Worm (Caenorhabditis elegans): ENCODE results near the gene Y51B9A.8.

The Y51B9A.8 gene

DNA sequence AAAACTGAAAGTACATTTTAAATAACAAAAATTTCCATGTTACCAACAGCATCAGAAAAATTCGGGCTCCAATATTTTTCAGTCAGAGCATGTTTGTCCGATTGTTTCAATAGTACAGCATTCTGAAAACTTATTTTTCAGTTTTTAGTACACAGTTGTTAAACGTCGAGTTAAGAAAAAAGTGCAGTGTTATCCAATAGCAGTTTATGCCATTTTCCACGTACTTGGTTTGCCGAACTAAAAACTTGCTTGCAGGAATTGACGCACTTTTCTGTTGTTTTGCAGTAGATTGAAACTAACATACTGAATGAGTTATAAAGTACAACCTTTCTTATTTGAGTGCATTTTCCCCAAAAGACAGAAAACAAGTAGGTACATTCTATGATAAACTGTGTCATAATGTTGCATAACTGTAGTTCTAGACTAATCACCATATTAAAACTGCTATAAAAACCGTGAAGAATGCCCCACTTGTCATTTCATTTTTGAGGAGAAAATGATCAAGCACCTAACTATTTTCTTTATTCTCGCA is at the start of gene Y51B9A.8, which contains the start of gene Y51B9A.14:
Y51B9A.8 (plus strand) TSS at position 482 of the 532 bp plus-strand sequence.
Y51B9A.14 (minus strand) TSS at position 101 of the 532 bp plus-strand sequence.
- TF ChIP-seq dao-5 (tag; optimal IDR thresholded peaks at IDR 0.05) (no peak), him-1 (tag; optimal IDR thresholded peaks at IDR 0.05) (no peak), W03F9.2 (tag; optimal IDR thresholded peaks at IDR 0.05) (no peak)

DNA sequence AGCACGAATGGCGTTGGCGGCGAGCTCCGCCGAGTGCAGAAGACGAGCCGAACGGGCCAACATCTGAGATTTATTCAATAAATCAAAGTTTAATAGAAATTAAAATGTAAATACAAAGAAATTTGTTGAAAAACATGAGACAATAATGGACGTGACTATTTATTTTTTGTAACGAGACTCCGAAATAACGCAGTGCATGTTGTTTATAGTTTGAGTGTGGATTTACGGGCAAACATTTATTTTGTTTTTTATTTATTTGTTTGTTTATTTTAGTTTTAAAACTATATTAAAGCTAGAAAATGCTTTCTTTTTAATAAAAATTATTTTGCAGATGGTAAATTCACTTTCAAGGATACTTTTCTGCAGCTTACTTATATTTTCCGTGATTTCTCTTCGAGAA is 46.0 kb upstream of the Y51B9A.8 start, which contains the start of the genes sdhb-1 and cup-15:
sdhb-1 (minus strand) TSS at position 63 of the 400 bp plus-strand sequence.
cup-15 (plus strand) TSS at position 332 of the 400 bp plus-strand sequence.
- TF ChIP-seq him-1 (tag; optimal IDR thresholded peaks at IDR 0.05) (no peak), dao-5 (tag; optimal IDR thresholded peaks at IDR 0.05) (no peak), W03F9.2 (tag; optimal IDR thresholded peaks at IDR 0.05) (no peak)

DNA sequence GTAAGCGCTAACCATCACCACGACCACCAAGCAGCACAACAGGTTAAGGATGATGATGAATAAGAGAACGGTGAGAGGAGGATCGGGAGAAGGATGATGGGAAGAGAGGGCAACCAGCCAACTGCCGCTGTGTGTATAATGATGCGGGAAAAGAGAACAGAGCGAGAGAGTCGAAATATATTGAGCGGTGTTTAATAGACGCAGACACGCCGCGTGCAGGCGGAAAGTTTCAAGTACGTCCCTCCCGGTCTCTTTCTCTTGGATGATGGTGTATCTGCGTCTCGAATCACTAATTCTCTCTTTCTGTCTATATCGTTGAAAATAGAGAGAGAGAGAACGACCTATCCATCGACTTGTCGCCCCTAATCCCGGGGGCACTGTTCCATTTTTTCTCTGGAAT is 41.9 kb upstream of the Y51B9A.8 start:
- no peak for TF ChIP-seq W03F9.2 (tag; optimal IDR thresholded peaks at IDR 0.05)
- no peak for TF ChIP-seq him-1 (tag; optimal IDR thresholded peaks at IDR 0.05)
- no peak for TF ChIP-seq dao-5 (tag; optimal IDR thresholded peaks at IDR 0.05)

DNA sequence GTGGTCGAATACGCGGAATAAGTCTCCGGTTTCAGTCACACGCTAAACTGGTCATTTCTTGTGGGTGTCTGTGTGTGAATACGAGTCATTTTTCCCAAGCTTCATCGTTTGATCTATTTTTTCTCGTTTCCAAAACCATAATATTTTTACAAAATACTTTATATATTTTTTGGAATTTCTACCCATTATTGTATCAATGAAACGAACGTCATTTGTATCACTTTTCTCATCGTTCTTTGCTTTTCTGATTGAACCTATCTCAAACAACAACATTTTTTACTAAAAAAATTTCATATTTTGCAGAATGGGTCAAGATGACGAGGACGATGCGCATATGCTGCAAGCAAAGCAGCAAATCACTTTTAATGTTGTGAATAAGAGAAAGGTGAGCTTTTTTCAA is 40.4 kb upstream of the Y51B9A.8 start, which contains the start of gene mel-11:
mel-11 (plus strand) TSS at position 301 of the 400 bp plus-strand sequence.
- TF ChIP-seq dao-5 (tag; optimal IDR thresholded peaks at IDR 0.05), result no peak
- TF ChIP-seq him-1 (tag; optimal IDR thresholded peaks at IDR 0.05), result no peak
- TF ChIP-seq W03F9.2 (tag; optimal IDR thresholded peaks at IDR 0.05), result no peak

DNA sequence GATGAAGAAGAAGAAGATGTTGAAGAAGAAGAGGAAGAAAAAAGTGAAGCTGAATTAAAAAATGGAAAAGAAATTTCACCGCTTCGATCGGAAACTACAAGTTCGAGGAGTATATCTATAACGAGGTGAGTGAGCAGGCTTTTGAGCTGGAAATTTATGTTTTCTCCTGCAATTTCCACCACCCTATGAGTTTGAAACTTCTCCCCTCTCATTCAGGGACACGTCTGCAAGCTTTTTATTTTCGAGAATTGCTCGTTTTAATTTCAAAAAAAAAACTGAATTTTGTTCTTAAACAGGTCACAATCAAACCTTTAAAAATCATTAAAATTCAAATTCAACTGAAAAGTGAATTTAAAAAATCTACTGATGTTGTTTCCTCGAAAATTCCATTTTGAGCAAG is 36.4 kb upstream of the Y51B9A.8 start:
- no peak for TF ChIP-seq W03F9.2 (tag; optimal IDR thresholded peaks at IDR 0.05)
- no peak for TF ChIP-seq dao-5 (tag; optimal IDR thresholded peaks at IDR 0.05)
- no peak for TF ChIP-seq him-1 (tag; optimal IDR thresholded peaks at IDR 0.05)

DNA sequence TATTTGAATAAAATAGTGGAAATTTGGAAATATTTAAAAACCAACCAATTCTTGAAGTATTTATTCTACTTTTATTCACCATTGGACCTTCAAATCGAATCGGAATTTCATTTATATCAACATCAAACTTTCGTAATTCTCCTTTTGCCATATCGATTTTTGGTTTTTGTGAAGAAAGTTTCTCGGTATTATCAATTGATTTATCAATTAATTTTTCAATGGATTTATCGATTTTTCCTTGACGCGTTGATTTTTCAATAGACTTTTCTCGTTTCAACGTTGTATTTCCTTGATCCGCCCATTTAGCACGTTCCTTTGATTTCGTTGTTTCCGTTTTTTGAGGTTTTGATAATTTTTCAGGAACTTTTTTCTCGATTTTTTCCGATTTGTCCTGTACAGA is 29.3 kb upstream of the Y51B9A.8 start:
- TF ChIP-seq W03F9.2 (tag; optimal IDR thresholded peaks at IDR 0.05) (no peak), dao-5 (tag; optimal IDR thresholded peaks at IDR 0.05) (no peak), him-1 (tag; optimal IDR thresholded peaks at IDR 0.05) (no peak)

DNA sequence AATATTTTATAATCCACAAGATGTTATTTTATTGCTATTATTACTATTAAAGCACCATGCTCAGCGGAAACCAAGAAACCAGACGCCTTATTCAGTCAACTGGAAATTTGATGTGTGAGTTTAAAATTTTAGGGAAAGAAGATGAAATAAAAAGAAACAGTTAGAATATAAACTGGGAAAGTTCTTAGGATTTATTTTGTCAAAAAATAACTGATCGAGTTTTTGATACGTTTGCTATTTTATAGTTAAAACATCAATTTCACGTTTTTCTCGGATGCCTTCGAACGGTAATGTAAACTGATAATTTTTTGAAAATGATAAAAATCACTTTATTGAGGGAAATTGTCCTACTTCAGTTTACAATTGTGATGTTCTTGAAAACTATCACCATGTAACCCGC is 26.3 kb upstream of the Y51B9A.8 start, which contains the start of gene C06C3.3:
C06C3.3 (minus strand) TSS at position 101 of the 400 bp plus-strand sequence.
- TF ChIP-seq W03F9.2 (tag; optimal IDR thresholded peaks at IDR 0.05) (no peak), him-1 (tag; optimal IDR thresholded peaks at IDR 0.05) (no peak), dao-5 (tag; optimal IDR thresholded peaks at IDR 0.05) (no peak)

DNA sequence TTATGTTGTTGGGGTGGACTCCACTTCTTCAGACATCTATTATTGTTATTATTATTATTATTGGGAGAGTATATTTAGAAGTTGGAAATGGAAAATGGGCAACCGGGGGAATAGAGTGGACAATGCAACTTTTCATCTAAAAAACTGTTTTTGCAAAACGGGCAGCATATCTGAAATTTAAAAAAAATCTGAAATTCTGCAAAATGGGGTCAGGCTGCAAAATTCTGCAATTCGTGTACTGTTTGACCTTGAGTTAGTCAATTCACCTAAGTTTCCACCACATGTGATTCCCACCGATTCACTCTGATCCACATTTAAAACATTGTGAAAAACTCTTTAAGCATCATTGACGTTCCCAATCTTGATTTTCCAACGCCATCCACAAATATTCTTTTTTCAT is 25.7 kb upstream of the Y51B9A.8 start, which contains the start of gene C06C3.4:
C06C3.4 (plus strand) TSS at position 301 of the 400 bp plus-strand sequence.
- no peak for TF ChIP-seq him-1 (tag; optimal IDR thresholded peaks at IDR 0.05)

DNA sequence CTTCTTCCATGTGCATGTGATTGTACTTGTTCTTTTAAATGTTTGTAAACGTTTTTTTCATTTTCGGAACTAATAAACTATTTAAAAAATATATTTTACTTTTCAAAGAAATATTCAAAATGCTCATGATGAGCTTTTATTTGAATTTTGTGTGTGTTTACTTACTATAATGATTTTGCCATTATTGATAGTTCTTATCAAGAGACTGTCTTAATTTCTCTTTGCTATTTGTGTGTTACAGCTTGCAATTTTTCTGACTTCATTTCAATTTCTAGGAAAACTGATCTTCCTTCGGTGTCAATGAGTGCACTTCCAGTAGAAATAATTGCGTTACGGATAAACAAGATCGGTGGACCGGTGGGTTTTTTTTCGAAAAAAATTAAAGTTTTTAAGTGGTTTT is 23.8 kb upstream of the Y51B9A.8 start, which contains the start of gene C06C3.12:
C06C3.12 (plus strand) TSS at position 301 of the 400 bp plus-strand sequence.
- TF ChIP-seq him-1 (tag; optimal IDR thresholded peaks at IDR 0.05) (no peak), W03F9.2 (tag; optimal IDR thresholded peaks at IDR 0.05) (no peak), dao-5 (tag; optimal IDR thresholded peaks at IDR 0.05) (no peak)

DNA sequence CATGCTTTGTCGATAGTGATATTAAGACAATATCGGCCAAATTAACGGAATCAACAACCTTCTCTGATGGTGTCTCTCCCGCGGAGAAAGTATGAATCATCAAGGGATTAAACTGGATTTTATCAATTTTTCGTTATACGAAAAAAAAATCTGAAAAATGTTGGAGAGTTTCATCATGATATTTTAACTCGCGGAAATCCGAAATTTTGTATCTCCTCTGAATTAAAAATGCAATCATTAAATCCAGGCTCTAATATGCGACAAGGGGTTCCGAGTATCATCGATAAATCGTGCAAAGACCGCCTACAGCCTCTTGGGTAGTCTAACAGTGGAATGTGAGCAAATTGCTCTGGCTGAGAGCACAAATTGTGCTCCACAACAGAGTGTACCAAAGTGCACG is 21.5 kb upstream of the Y51B9A.8 start, which contains the start of gene C06C3.10:
C06C3.10 (minus strand) TSS at position 101 of the 400 bp plus-strand sequence.
- TF ChIP-seq W03F9.2 (tag; optimal IDR thresholded peaks at IDR 0.05), result no peak

DNA sequence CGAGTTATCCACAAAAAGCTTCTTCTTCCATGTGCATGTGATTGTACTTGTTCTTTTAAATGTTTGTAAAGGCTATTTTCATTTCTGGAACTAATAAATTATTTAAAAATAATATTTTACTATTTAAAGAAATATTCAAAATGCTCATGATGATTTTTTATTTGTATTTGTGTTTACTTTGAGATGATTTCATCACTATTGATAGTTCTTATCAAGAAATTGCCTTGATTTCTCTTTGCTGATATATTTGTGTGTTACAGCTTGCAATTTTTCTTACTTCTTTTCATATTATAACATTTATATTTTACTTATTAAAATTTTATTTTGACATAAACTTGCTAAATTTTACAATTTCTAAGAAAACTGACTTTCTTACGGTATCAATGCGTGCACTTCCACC is 20.5 kb upstream of the Y51B9A.8 start:
- TF ChIP-seq him-1 (tag; optimal IDR thresholded peaks at IDR 0.05) (no peak), dao-5 (tag; optimal IDR thresholded peaks at IDR 0.05) (no peak), W03F9.2 (tag; optimal IDR thresholded peaks at IDR 0.05) (no peak)

DNA sequence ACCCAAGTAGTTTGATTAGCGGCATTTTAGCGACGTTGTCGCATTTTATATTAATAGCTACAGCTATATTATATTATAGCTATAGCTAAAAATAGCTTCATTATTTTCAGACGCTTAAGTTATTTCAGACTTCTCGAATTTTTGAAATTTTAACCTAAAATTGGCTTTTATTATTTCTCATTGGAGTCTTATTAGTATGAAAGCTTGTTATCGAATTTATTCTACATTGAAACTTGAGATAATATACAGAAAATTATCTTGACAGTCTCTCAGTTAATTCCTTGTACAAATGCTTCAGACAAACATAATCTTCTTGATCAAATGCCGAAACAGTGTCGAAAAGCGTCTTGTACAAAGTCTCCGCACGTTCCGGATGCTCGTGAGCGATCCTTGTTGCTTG is 18.9 kb upstream of the Y51B9A.8 start, which contains the start of gene srh-48:
srh-48 (plus strand) TSS at position 301 of the 400 bp plus-strand sequence.
- TF ChIP-seq dao-5 (tag; optimal IDR thresholded peaks at IDR 0.05) (no peak), him-1 (tag; optimal IDR thresholded peaks at IDR 0.05) (no peak), W03F9.2 (tag; optimal IDR thresholded peaks at IDR 0.05) (no peak)

DNA sequence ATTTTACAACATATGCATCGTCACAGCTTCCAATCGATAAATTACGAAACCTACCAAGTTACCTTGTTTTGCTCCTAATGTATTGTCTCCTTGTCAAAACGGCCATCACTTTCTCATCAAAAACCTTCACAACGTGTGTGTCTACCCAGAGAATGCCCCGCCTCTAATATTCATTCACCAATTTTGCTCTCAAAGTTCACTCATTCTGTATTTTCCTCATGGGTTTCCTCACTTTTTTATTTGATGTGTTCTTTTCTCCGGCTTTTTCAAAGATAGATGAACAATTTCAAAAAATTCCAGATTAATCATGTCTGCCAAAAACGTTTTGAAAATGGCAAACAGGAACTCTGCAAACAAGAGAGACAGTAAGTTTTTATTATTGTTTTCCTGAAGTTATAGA is 13.4 kb upstream of the Y51B9A.8 start, which contains the start of gene C06C3.7:
C06C3.7 (plus strand) TSS at position 301 of the 400 bp plus-strand sequence.
- TF ChIP-seq him-1 (tag; optimal IDR thresholded peaks at IDR 0.05), result no peak
- no peak for TF ChIP-seq dao-5 (tag; optimal IDR thresholded peaks at IDR 0.05)
- TF ChIP-seq W03F9.2 (tag; optimal IDR thresholded peaks at IDR 0.05), result no peak

DNA sequence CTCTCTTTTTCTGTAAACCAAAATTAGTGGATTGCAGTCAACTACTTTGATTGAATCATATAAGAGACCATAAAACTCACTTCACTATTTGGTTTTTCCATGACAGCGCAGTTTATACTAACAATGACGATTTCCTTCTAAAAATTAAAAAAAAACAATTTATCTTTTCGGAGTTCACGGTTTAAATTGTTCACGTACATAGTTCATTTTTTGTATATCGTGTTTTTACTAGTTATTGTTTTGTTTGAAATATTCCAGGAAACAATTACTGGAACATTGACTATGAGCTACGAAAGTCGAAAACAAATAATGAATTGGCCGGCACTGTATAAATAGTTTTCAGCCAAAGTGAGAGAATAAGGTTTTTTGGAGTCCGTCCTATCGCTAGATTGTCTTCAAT is 5.9 kb upstream of the Y51B9A.8 start, which contains the start of gene lido-17:
lido-17 (minus strand) TSS at position 101 of the 400 bp plus-strand sequence.
- TF ChIP-seq him-1 (tag; optimal IDR thresholded peaks at IDR 0.05) (no peak), dao-5 (tag; optimal IDR thresholded peaks at IDR 0.05) (no peak), W03F9.2 (tag; optimal IDR thresholded peaks at IDR 0.05) (no peak)
